Worm (Caenorhabditis elegans): ENCODE data around the gene twk-42.

ce11 chrV:17690922-17691321, 41.5 kb downstream of the twk-42 start, which contains the start of gene F59A1.13:
- TF ChIP-seq ztf-23 (GFP tag; IDR thresholded peaks at IDR 0.05) (no peak), flt-1 (GFP tag; IDR thresholded peaks at IDR 0.05) (no peak), tab-1 (GFP tag; IDR thresholded peaks at IDR 0.05) (no peak), ztf-29 (GFP tag; IDR thresholded peaks at IDR 0.05) (no peak), cog-1 (tag; optimal IDR thresholded peaks at IDR 0.05) (no peak), klf-2 (GFP tag; conservative IDR thresholded peaks at IDR 0.05) (no peak), med-1 (GFP tag; optimal IDR thresholded peaks at IDR 0.05; ENCODE audit: insufficient read depth) (no peak), T22C8.4 (GFP tag; IDR thresholded peaks at IDR 0.05) (no peak), ref-1 (GFP tag; conservative IDR thresholded peaks at IDR 0.05) (no peak)
